Worm (Caenorhabditis elegans): ENCODE data around the gene Y82E9BL.5.

DNA sequence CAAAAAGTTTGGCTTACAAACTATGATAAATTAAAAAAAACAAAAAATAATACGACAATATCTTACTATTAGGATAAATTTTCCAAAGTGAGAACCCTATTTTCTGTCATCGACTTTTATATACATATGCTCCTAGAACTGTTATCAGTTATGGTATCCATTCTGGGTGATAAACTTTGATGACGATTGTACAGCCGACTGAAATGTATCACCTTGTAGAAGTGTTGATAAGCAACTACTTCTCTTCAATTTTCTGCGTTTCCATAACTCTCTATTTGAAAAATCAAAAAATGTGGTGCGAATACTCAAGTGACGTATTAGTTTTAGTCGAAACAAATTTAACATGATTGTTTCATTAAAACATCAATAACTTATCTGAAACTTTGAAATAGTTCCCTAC lies 42.5 kb upstream of the Y82E9BL.5 start:
- no peak for TF ChIP-seq lin-39 (tag; optimal IDR thresholded peaks at IDR 0.05)
- TF ChIP-seq unc-62 (GFP tag; optimal IDR thresholded peaks at IDR 0.05), result no peak
- TF ChIP-seq R02D3.7 (tag; optimal IDR thresholded peaks at IDR 0.05), result no peak
- TF ChIP-seq sma-9 (GFP tag; optimal IDR thresholded peaks at IDR 0.05), result peak; percentile 37
- no peak for TF ChIP-seq sma-9 (tag; optimal IDR thresholded peaks at IDR 0.05)
- TF ChIP-seq unc-39 (tag; optimal IDR thresholded peaks at IDR 0.05), result no peak
- no peak for TF ChIP-seq ama-1 (optimal IDR thresholded peaks at IDR 0.05)
- no peak for TF ChIP-seq nhr-10 (tag; optimal IDR thresholded peaks at IDR 0.05)
- no peak for TF ChIP-seq skn-1 (tag; optimal IDR thresholded peaks at IDR 0.05)
- TF ChIP-seq elt-3 (tag; optimal IDR thresholded peaks at IDR 0.05), result no peak
- TF ChIP-seq nhr-237 (tag; optimal IDR thresholded peaks at IDR 0.05), result no peak
- no peak for TF ChIP-seq nhr-11 (tag; optimal IDR thresholded peaks at IDR 0.05)
- no peak for TF ChIP-seq gmeb-1 (tag; optimal IDR thresholded peaks at IDR 0.05)
- no peak for TF ChIP-seq unc-55 (GFP tag; optimal IDR thresholded peaks at IDR 0.05)
- TF ChIP-seq ZK546.5 (tag; optimal IDR thresholded peaks at IDR 0.05), result no peak
